Worm (Caenorhabditis elegans) whole organism, mixed stage, embryonic: Measurements from ENCODE around the gene K03B4.8.

Experiments
- M03D4.4 ChIP-seq: sonication (generic microtip); optimal IDR thresholded peaks from 2 replicates; lab custom pipeline; 2017; ENCODE audit warnings: mild to moderate bottlenecking, missing genetic modification characterization, missing compliant biosample characterization
- bed-3 ChIP-seq: fragments of 200-800 bp; sonication (Bioruptor generic); optimal IDR thresholded peaks from 3 replicates; lab custom pipeline; 2018; ENCODE audit warnings: mild to moderate bottlenecking, missing genetic modification characterization, moderate library complexity, missing compliant biosample characterization
- blmp-1 ChIP-seq: fragments of 150-350 bp; optimal IDR thresholded peaks from 2 replicates; lab custom pipeline; 2014; ENCODE audit warnings: missing biosample characterization, missing genetic modification characterization
- ceh-43 ChIP-seq: fragments of 200-800 bp; sonication (Bioruptor generic); optimal IDR thresholded peaks from 2 replicates; lab custom pipeline; 2018; ENCODE audit warnings: mild to moderate bottlenecking, missing genetic modification characterization, moderate library complexity, missing compliant biosample characterization
- ceh-83 ChIP-seq: fragments of 200-800 bp; sonication (Bioruptor generic); optimal IDR thresholded peaks from 2 replicates; lab custom pipeline; 2018; ENCODE audit warnings: mild to moderate bottlenecking, missing genetic modification characterization, missing compliant biosample characterization
- ces-1 ChIP-seq: fragments of 150-350 bp; optimal IDR thresholded peaks from 2 replicates; lab custom pipeline; 2014; ENCODE audit warnings: missing biosample characterization, missing genetic modification reagents, missing genetic modification characterization
- cnd-1 ChIP-seq: fragments of 200-800 bp; sonication (Bioruptor generic); optimal IDR thresholded peaks from 2 replicates; lab custom pipeline; 2018; ENCODE audit warnings: mild to moderate bottlenecking, missing genetic modification characterization, missing compliant biosample characterization
- drap-1 ChIP-seq: fragments of 200-800 bp; sonication (Bioruptor generic); optimal IDR thresholded peaks from 3 replicates; lab custom pipeline; 2018; ENCODE audit warnings: mild to moderate bottlenecking, missing genetic modification characterization, missing compliant biosample characterization
- elt-1 ChIP-seq: sonication (generic microtip); optimal IDR thresholded peaks from 2 replicates; lab custom pipeline; 2017; ENCODE audit warnings: missing genetic modification characterization, mild to moderate bottlenecking, missing compliant biosample characterization, antibody characterized with exemption, moderate library complexity, borderline replicate concordance; ENCODE audit not compliant: insufficient read depth
- elt-3 ChIP-seq: fragments of 150-350 bp; optimal IDR thresholded peaks from 2 replicates; lab custom pipeline; 2014; ENCODE audit warnings: missing biosample characterization, missing genetic modification characterization
- hlh-1 ChIP-seq: fragments of 150-350 bp; optimal IDR thresholded peaks from 2 replicates; lab custom pipeline; 2014; ENCODE audit warnings: missing biosample characterization, missing genetic modification reagents, missing genetic modification characterization
- lin-13 ChIP-seq: fragments of 150-350 bp; optimal IDR thresholded peaks from 2 replicates; lab custom pipeline; 2014; ENCODE audit warnings: missing biosample characterization, missing genetic modification characterization
- lin-32 ChIP-seq: fragments of 200-800 bp; sonication (Bioruptor generic); optimal IDR thresholded peaks from 2 replicates; lab custom pipeline; 2018; ENCODE audit warnings: mild to moderate bottlenecking, missing genetic modification characterization, missing compliant biosample characterization
- mab-5 ChIP-seq: fragments of 150-350 bp; optimal IDR thresholded peaks from 2 replicates; lab custom pipeline; 2014; ENCODE audit warnings: missing biosample characterization, missing genetic modification characterization
- mep-1 ChIP-seq: fragments of 150-350 bp; optimal IDR thresholded peaks from 2 replicates; lab custom pipeline; 2017; ENCODE audit warnings: missing biosample characterization, missing genetic modification reagents, missing genetic modification characterization, inconsistent platforms
- mls-2 ChIP-seq: sonication (generic microtip); optimal IDR thresholded peaks from 2 replicates; lab custom pipeline; 2016; ENCODE audit warnings: mild to moderate bottlenecking, missing genetic modification characterization, moderate library complexity, missing compliant biosample characterization
- nhr-12 ChIP-seq: fragments of 150-350 bp; optimal IDR thresholded peaks from 2 replicates; lab custom pipeline; 2014; ENCODE audit warnings: missing biosample characterization, missing genetic modification characterization
- nhr-237 ChIP-seq: fragments of 150-350 bp; optimal IDR thresholded peaks from 2 replicates; lab custom pipeline; 2014; ENCODE audit warnings: missing biosample characterization, missing genetic modification characterization
- nhr-28 ChIP-seq: fragments of 150-350 bp; optimal IDR thresholded peaks from 2 replicates; lab custom pipeline; 2014; ENCODE audit warnings: missing biosample characterization, missing genetic modification characterization
- nhr-76 ChIP-seq: sonication (generic microtip); optimal IDR thresholded peaks from 2 replicates; lab custom pipeline; 2017; ENCODE audit warnings: missing biosample characterization, missing genetic modification characterization
- sem-2 ChIP-seq: fragments of 200-800 bp; sonication (Bioruptor generic); optimal IDR thresholded peaks from 2 replicates; lab custom pipeline; 2018; ENCODE audit warnings: mild to moderate bottlenecking, missing genetic modification characterization, missing compliant biosample characterization
- snpc-4 ChIP-seq: fragments of 150-350 bp; optimal IDR thresholded peaks from 2 replicates; lab custom pipeline; 2014; ENCODE audit warnings: missing biosample characterization, missing genetic modification characterization
- sptf-1 ChIP-seq: sonication (generic microtip); optimal IDR thresholded peaks from 2 replicates; lab custom pipeline; 2017; ENCODE audit warnings: mild to moderate bottlenecking, missing genetic modification characterization, moderate library complexity, missing compliant biosample characterization
- tbx-8 ChIP-seq: fragments of 200-800 bp; sonication (Bioruptor generic); optimal IDR thresholded peaks from 2 replicates; lab custom pipeline; 2018; ENCODE audit warnings: mild to moderate bottlenecking, missing genetic modification characterization, moderate library complexity, missing compliant biosample characterization
- unc-120 ChIP-seq: sonication (generic microtip); optimal IDR thresholded peaks from 2 replicates; lab custom pipeline; 2017; ENCODE audit warnings: missing genetic modification characterization, missing compliant biosample characterization; ENCODE audit not compliant: poor library complexity, severe bottlenecking
- unc-39 ChIP-seq: fragments of 150-350 bp; optimal IDR thresholded peaks from 2 replicates; lab custom pipeline; 2014; ENCODE audit warnings: missing biosample characterization, missing genetic modification characterization
- unc-62 ChIP-seq: fragments of 150-350 bp; optimal IDR thresholded peaks from 2 replicates; lab custom pipeline; 2014; ENCODE audit warnings: missing biosample characterization, missing genetic modification reagents, missing genetic modification characterization
- ztf-11 ChIP-seq: fragments of 150-350 bp; optimal IDR thresholded peaks from 2 replicates; lab custom pipeline; 2014; ENCODE audit warnings: missing biosample characterization, missing genetic modification characterization

K03B4.8 gene

DNA sequence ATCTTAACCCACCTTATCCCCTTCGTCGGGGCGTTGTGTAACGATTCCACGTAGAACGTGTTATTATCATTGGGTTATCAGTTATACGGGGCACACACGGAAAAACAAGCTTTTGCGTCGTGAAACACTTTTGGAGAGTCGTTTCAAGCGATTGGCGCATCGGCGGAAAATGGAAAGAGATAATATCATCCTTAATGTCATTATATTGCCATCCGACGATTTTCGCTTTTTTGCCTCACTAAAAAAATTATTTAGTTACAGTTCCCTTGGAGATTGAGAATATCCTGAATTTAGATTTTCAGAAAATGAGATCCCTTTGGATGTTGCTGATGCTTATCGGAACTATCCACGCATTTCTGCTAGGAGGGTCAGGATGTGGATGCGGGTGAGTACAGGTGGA, 25.9 kb downstream of the K03B4.8 start, which contains the start of gene F41F3.8:
F41F3.8 (plus strand) TSS at position 301 of the 400 bp plus-strand sequence.
- TF ChIP-seq nhr-28 (tag; lab: Kevin White, UChicago) (no peak), hlh-1 (no peak), elt-3 (tag; lab: Kevin White, UChicago) (no peak), mep-1 (tag; lab: Kevin White, UChicago) (no peak), cnd-1 (no peak), elt-1 (tag; lab: Kevin White, UChicago) (no peak), ztf-11 (no peak), mls-2 (tag; lab: Kevin White, UChicago) (no peak), nhr-12 (tag; lab: Kevin White, UChicago) (no peak), lin-13 (tag; lab: Kevin White, UChicago) (no peak)

ce11 chrV:4647857-4648256, 26.5 kb downstream of the K03B4.8 start, which contains the start of gene F41F3.3:
TSS of gene F41F3.3 (minus strand) at chrV:4648239.
- peak; percentile 14 for TF ChIP-seq sem-2 (GFP tag; lab: Kevin White, UChicago)
- no peak for TF ChIP-seq hlh-1
- peak; percentile 68 for TF ChIP-seq mls-2 (tag; lab: Kevin White, UChicago)
- TF ChIP-seq bed-3 (GFP tag; lab: Kevin White, UChicago), result peak; percentile 57
- TF ChIP-seq unc-62, result no peak
- no peak for TF ChIP-seq nhr-76
- no peak for TF ChIP-seq ces-1
- peak; percentile 34 for TF ChIP-seq M03D4.4 (tag; lab: Kevin White, UChicago)
- TF ChIP-seq drap-1 (GFP tag; lab: Kevin White, UChicago), result peak; percentile 15
- TF ChIP-seq elt-1 (tag; lab: Kevin White, UChicago), result no peak
- TF ChIP-seq ceh-43 (GFP tag; lab: Kevin White, UChicago), result no peak
- peak; percentile 18 for TF ChIP-seq unc-120 (tag; lab: Kevin White, UChicago)
- TF ChIP-seq unc-39, result no peak
- TF ChIP-seq lin-13 (tag; lab: Kevin White, UChicago), result no peak
- TF ChIP-seq lin-32 (GFP tag; lab: Kevin White, UChicago), result peak; percentile 23
- no peak for TF ChIP-seq blmp-1 (tag; lab: Kevin White, UChicago)
- peak; percentile 64 for TF ChIP-seq sptf-1

- TF ChIP-seq nhr-237 (tag; lab: Kevin White, UChicago) (peak; percentile 55), mep-1 (tag; lab: Kevin White, UChicago) (no peak), M03D4.4 (tag; lab: Kevin White, UChicago) (no peak)
These were observed 27.1 kb downstream of the K03B4.8 start for ce11 chrV:4647279-4647819.

DNA sequence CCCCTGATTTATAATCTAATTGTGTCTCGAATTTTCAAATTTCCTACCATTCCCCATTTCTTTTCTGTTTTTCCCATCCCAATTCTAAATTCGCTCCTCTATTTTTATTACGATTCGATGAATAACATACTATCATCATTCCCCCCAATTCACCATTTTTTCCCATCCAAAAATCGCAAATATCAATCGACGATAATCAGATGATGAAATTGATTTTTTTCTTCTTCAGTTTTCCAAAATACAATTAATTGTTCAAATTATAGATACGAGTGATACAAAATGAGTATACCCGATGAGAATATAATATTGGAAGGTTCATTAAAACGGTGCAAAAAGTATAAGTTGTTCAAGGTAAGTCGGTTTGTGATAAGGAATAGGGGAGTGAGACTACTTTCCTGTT, 31.7 kb downstream of the K03B4.8 start, which contains the start of gene soc-1:
soc-1 (plus strand) TSS at position 262 of the 400 bp plus-strand sequence.
- TF ChIP-seq mep-1 (tag; lab: Kevin White, UChicago) (no peak), nhr-237 (tag; lab: Kevin White, UChicago) (no peak), unc-39 (no peak), tbx-8 (GFP tag; lab: Kevin White, UChicago) (no peak), lin-32 (GFP tag; lab: Kevin White, UChicago) (no peak), mab-5 (no peak), elt-3 (tag; lab: Kevin White, UChicago) (no peak), sptf-1 (no peak), snpc-4 (tag; lab: Kevin White, UChicago) (no peak), nhr-76 (no peak), hlh-1 (no peak), ces-1 (no peak)

DNA sequence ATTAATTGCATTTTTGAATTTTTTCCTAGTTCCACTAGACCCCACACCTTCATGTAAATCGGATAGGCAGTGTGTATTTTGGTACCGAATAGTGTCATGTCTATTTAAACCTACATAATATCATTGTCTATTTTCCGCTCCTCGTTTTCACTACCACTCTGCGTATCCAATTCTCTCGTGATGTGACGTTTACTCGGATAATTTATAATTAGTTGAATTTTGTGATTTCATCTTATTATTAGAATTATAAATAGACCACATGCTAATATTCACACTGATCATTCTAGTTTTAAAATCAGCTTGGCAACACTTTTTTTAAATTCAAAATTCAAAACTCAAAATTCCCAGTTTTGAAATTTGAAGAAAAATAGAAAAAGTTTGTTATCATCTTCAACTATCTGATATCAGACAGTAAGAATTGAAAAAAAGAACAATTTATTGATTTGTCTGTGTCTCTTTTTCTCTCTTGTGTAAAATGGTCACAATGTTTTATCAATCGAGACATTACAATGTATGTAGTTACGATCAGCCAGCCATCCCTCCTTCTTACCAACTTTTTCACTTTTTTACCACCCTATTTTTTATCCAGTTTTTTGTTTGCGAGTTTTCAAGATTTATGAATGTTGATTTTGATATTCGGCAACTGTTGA, 33.8 kb downstream of the K03B4.8 start:
- TF ChIP-seq elt-1 (tag; lab: Kevin White, UChicago) (no peak), ceh-83 (GFP tag; lab: Kevin White, UChicago) (no peak), nhr-28 (tag; lab: Kevin White, UChicago) (no peak), nhr-76 (no peak)
